Worm (Caenorhabditis elegans) whole organism, L4 larva: ENCODE data around the gene srz-70.

Source experiments
- F37D6.2 ChIP-seq: sonication (generic microtip); optimal IDR thresholded peaks from 2 replicates; lab custom pipeline; 2016; ENCODE audit warnings: mild to moderate bottlenecking, missing genetic modification characterization, missing compliant biosample characterization
- F44E2.7 ChIP-seq: fragments of 200-800 bp; sonication (Bioruptor generic); IDR thresholded peaks from 2 replicates; pipeline ENCODE4 v2.1.2; 2022; ENCODE audit warnings: missing genetic modification characterization, missing compliant biosample characterization
- Y5F2A.4 ChIP-seq: fragments of 200-800 bp; sonication (Bioruptor generic); optimal IDR thresholded peaks from 2 replicates; lab custom pipeline; 2018; ENCODE audit warnings: mild to moderate bottlenecking, missing genetic modification characterization, missing compliant biosample characterization
- Y75B8A.6 ChIP-seq: fragments of 200-800 bp; sonication (Bioruptor generic); IDR thresholded peaks from 2 replicates; pipeline ENCODE4 v1.3.6; 2022; ENCODE audit warnings: missing genetic modification reagents, missing genetic modification characterization, missing compliant biosample characterization
- ZK546.5 ChIP-seq, 2 experiments: sonication (generic microtip); optimal IDR thresholded peaks; 2 replicates each; lab custom pipeline; 2017; ENCODE audit warnings: missing biosample characterization in 2 of 2, missing genetic modification characterization in 2 of 2
- aha-1 ChIP-seq: fragments of 150-350 bp; peaks from one replicate; lab custom pipeline; 2014; ENCODE audit warnings: missing biosample characterization, missing genetic modification characterization
- aly-2 ChIP-seq: sonication (generic microtip); optimal IDR thresholded peaks from 2 replicates; lab custom pipeline; 2018; ENCODE audit warnings: missing biosample characterization, missing genetic modification characterization
- ama-1 ChIP-seq: fragments of 150-350 bp; optimal IDR thresholded peaks from 2 replicates; lab custom pipeline; 2014; ENCODE audit warnings: inconsistent platforms, mixed read lengths
- attf-4 ChIP-seq: sonication (generic microtip); optimal IDR thresholded peaks from 3 replicates; lab custom pipeline; 2017; ENCODE audit warnings: missing biosample characterization, missing genetic modification characterization
- ceh-20 ChIP-seq: fragments of 200-800 bp; sonication (Bioruptor generic); IDR thresholded peaks from 2 replicates; pipeline ENCODE4 v1.3.6; 2022; ENCODE audit warnings: missing genetic modification reagents, missing genetic modification characterization, missing compliant biosample characterization
- ceh-28 ChIP-seq: fragments of 150-350 bp; optimal IDR thresholded peaks from 2 replicates; lab custom pipeline; 2014; ENCODE audit warnings: missing biosample characterization, missing genetic modification reagents, missing genetic modification characterization
- cey-2 ChIP-seq: sonication (generic microtip); optimal IDR thresholded peaks from 3 replicates; lab custom pipeline; 2017; ENCODE audit warnings: missing genetic modification characterization, mild to moderate bottlenecking, missing compliant biosample characterization, antibody characterized with exemption, borderline replicate concordance; ENCODE audit not compliant: insufficient read depth
- daf-16 ChIP-seq, 3 experiments: sonication (generic microtip); optimal IDR thresholded peaks; 2 replicates each; lab custom pipeline; 2016 to 2017; ENCODE audit warnings: missing genetic modification characterization in 3 of 3, missing genetic modification reagents in 3 of 3, mild to moderate bottlenecking in 2 of 3, missing compliant biosample characterization in 2 of 3, missing biosample characterization in 1 of 3, moderate library complexity in 1 of 3
- daf-19 ChIP-seq: fragments of 200-800 bp; sonication (Bioruptor generic); conservative IDR thresholded peaks from 2 replicates; pipeline ENCODE4 v1.3.6; 2022; ENCODE audit warnings: missing genetic modification characterization, missing compliant biosample characterization
- dmd-6 ChIP-seq: fragments of 200-800 bp; sonication (Bioruptor generic); IDR thresholded peaks from 2 replicates; pipeline ENCODE4 v1.3.6; 2022; ENCODE audit warnings: missing genetic modification reagents, missing genetic modification characterization, missing compliant biosample characterization
- dpl-1 ChIP-seq: fragments of 150-350 bp; optimal IDR thresholded peaks from 2 replicates; lab custom pipeline; 2014; ENCODE audit warnings: missing biosample characterization, missing genetic modification reagents, missing genetic modification characterization
- egl-27 ChIP-seq: sonication (generic microtip); optimal IDR thresholded peaks from 3 replicates; lab custom pipeline; 2017; ENCODE audit warnings: missing biosample characterization, missing genetic modification reagents, missing genetic modification characterization
- fos-1 ChIP-seq: fragments of 150-350 bp; optimal IDR thresholded peaks from 2 replicates; lab custom pipeline; 2014; ENCODE audit warnings: missing biosample characterization, missing genetic modification characterization
- hlh-11 ChIP-seq: fragments of 200-800 bp; sonication (Bioruptor generic); optimal IDR thresholded peaks from 2 replicates; lab custom pipeline; 2018; ENCODE audit warnings: mild to moderate bottlenecking, missing genetic modification characterization, missing compliant biosample characterization
- hmg-1.1 ChIP-seq: fragments of 200-800 bp; sonication (Bioruptor generic); IDR thresholded peaks from 2 replicates; pipeline ENCODE4 v1.3.6; 2022; ENCODE audit warnings: missing genetic modification reagents, missing genetic modification characterization, missing compliant biosample characterization
- jun-1 ChIP-seq: fragments of 150-350 bp; optimal IDR thresholded peaks from 2 replicates; lab custom pipeline; 2014; ENCODE audit warnings: missing biosample characterization, missing genetic modification reagents, missing genetic modification characterization
- lin-1 ChIP-seq: fragments of 200-800 bp; sonication (Bioruptor generic); IDR thresholded peaks from 2 replicates; pipeline ENCODE4 v1.3.6; 2022; ENCODE audit warnings: missing genetic modification reagents, missing genetic modification characterization, missing compliant biosample characterization
- lin-13 ChIP-seq: fragments of 150-350 bp; optimal IDR thresholded peaks from 2 replicates; lab custom pipeline; 2014; ENCODE audit warnings: missing biosample characterization, missing genetic modification reagents, missing genetic modification characterization
- lin-29 ChIP-seq: fragments of 200-800 bp; sonication (Bioruptor generic); IDR thresholded peaks from 2 replicates; pipeline ENCODE4 v1.3.6; 2022; ENCODE audit warnings: missing genetic modification reagents, missing genetic modification characterization, missing compliant biosample characterization
- lin-39 ChIP-seq: fragments of 150-350 bp; optimal IDR thresholded peaks from 2 replicates; lab custom pipeline; 2014; ENCODE audit warnings: missing biosample characterization, missing genetic modification reagents, missing genetic modification characterization
- lir-3 ChIP-seq: sonication (generic microtip); optimal IDR thresholded peaks from 2 replicates; lab custom pipeline; 2016; ENCODE audit warnings: mild to moderate bottlenecking, missing genetic modification characterization, missing compliant biosample characterization
- lsy-2 ChIP-seq, 2 experiments: fragments of 150-350 bp in 1 of 2; sonication (generic microtip) in 1 of 2; optimal IDR thresholded peaks; 2 replicates each; lab custom pipeline; 2014 to 2017; ENCODE audit warnings: missing biosample characterization in 2 of 2, missing genetic modification characterization in 2 of 2
- mdt-29 ChIP-seq: fragments of 200-800 bp; sonication (Bioruptor generic); IDR thresholded peaks from 2 replicates; pipeline ENCODE4 v1.3.6; 2022; ENCODE audit warnings: missing genetic modification reagents, missing genetic modification characterization, missing compliant biosample characterization
- mes-2 ChIP-seq: sonication (generic microtip); optimal IDR thresholded peaks from 2 replicates; lab custom pipeline; 2016; ENCODE audit warnings: missing genotype, mild to moderate bottlenecking, missing genetic modification characterization, missing compliant biosample characterization; ENCODE audit not compliant: poor library complexity, severe bottlenecking
- nhr-11 ChIP-seq: fragments of 150-350 bp; optimal IDR thresholded peaks from 2 replicates; lab custom pipeline; 2014; ENCODE audit warnings: missing biosample characterization, missing genetic modification characterization
- nhr-41 ChIP-seq: fragments of 200-800 bp; sonication (Bioruptor generic); IDR thresholded peaks from 2 replicates; pipeline ENCODE4 v1.3.6; 2022; ENCODE audit warnings: missing genetic modification reagents, missing genetic modification characterization, missing compliant biosample characterization
- nhr-6 ChIP-seq: fragments of 150-350 bp; optimal IDR thresholded peaks from 2 replicates; lab custom pipeline; 2014; ENCODE audit warnings: missing biosample characterization, missing genetic modification characterization
- nhr-76 ChIP-seq: fragments of 150-350 bp; optimal IDR thresholded peaks from 2 replicates; lab custom pipeline; 2014; ENCODE audit warnings: missing biosample characterization, missing genetic modification characterization
- nhr-77 ChIP-seq: fragments of 150-350 bp; optimal IDR thresholded peaks from 2 replicates; lab custom pipeline; 2014; ENCODE audit warnings: missing biosample characterization, missing genetic modification characterization
- pha-4 ChIP-seq, 2 experiments: fragments of 150-350 bp in 1 of 2; fragments of 200-800 bp in 1 of 2; sonication (Bioruptor generic) in 1 of 2; IDR thresholded peaks in 1 of 2; optimal IDR thresholded peaks in 1 of 2; 2 replicates each; pipeline versions ENCODE4 v1.3.6 to Lab custom; 2014 to 2022; ENCODE audit warnings: missing genetic modification characterization in 2 of 2, missing genetic modification reagents in 2 of 2, missing biosample characterization in 1 of 2, missing compliant biosample characterization in 1 of 2
- php-3 ChIP-seq: fragments of 200-800 bp; sonication (Bioruptor generic); IDR thresholded peaks from 2 replicates; pipeline ENCODE4 v1.3.6; 2022; ENCODE audit warnings: missing genetic modification reagents, missing genetic modification characterization, missing compliant biosample characterization
- pqm-1 ChIP-seq: sonication (generic microtip); optimal IDR thresholded peaks from 2 replicates; lab custom pipeline; 2017; ENCODE audit warnings: missing biosample characterization, missing genetic modification characterization
- saeg-2 ChIP-seq: fragments of 200-800 bp; sonication (Bioruptor generic); IDR thresholded peaks from 2 replicates; pipeline ENCODE4 v1.3.6; 2022; ENCODE audit warnings: missing genetic modification reagents, missing genetic modification characterization, missing compliant biosample characterization
- set-16 ChIP-seq: fragments of 200-800 bp; sonication (Bioruptor generic); IDR thresholded peaks from 2 replicates; pipeline ENCODE4 v1.3.6; 2022; ENCODE audit warnings: missing genetic modification reagents, missing genetic modification characterization, missing compliant biosample characterization
- skn-1 ChIP-seq: fragments of 150-350 bp; optimal IDR thresholded peaks from 2 replicates; lab custom pipeline; 2014; ENCODE audit warnings: missing biosample characterization, missing genetic modification characterization
- snpc-4 ChIP-seq: fragments of 150-350 bp; optimal IDR thresholded peaks from 2 replicates; lab custom pipeline; 2014; ENCODE audit warnings: missing biosample characterization, missing genetic modification characterization
- spr-3 ChIP-seq: fragments of 200-800 bp; sonication (Bioruptor generic); optimal IDR thresholded peaks from 2 replicates; lab custom pipeline; 2018; ENCODE audit warnings: mild to moderate bottlenecking, missing genetic modification characterization, missing compliant biosample characterization
- tag-97 ChIP-seq: fragments of 200-800 bp; sonication (Bioruptor generic); IDR thresholded peaks from 2 replicates; pipeline ENCODE4 v1.3.6; 2022; ENCODE audit warnings: missing genetic modification characterization, missing compliant biosample characterization
- unc-39 ChIP-seq: sonication (generic microtip); optimal IDR thresholded peaks from 2 replicates; lab custom pipeline; 2017; ENCODE audit warnings: missing biosample characterization, missing genetic modification characterization
- unc-62 ChIP-seq, 3 experiments: fragments of 150-350 bp in 1 of 3; sonication (generic microtip); optimal IDR thresholded peaks in 2 of 3; peaks in 1 of 3; 1 replicate in 1 of 3; 2 replicates in 2 of 3; lab custom pipeline; 2014 to 2017; ENCODE audit warnings: missing biosample characterization in 3 of 3, missing genetic modification characterization in 3 of 3, missing genetic modification reagents in 3 of 3, missing genotype in 1 of 3
- vab-7 ChIP-seq: fragments of 200-800 bp; sonication (Bioruptor generic); IDR thresholded peaks from 2 replicates; pipeline ENCODE4 v1.3.6; 2022; ENCODE audit warnings: missing genetic modification reagents, missing genetic modification characterization, missing compliant biosample characterization
- zag-1 ChIP-seq: fragments of 150-350 bp; optimal IDR thresholded peaks from 2 replicates; lab custom pipeline; 2014; ENCODE audit warnings: missing biosample characterization, missing genetic modification characterization
- zip-2 ChIP-seq: fragments of 150-350 bp; optimal IDR thresholded peaks from 2 replicates; lab custom pipeline; 2014; ENCODE audit warnings: missing biosample characterization, missing genetic modification characterization
- ztf-11 ChIP-seq: fragments of 150-350 bp; optimal IDR thresholded peaks from 2 replicates; lab custom pipeline; 2014; ENCODE audit warnings: missing biosample characterization, missing genetic modification characterization

srz-70 gene

ce11 chrIV:3520374-3520773 lies 41.6 kb upstream of the srz-70 start:
- peak in 1 of 2 experiments; percentile 30 for TF ChIP-seq lsy-2 (tag; optimal IDR thresholded peaks at IDR 0.05; lab: Kevin White, UChicago)
- TF ChIP-seq set-16 (GFP tag; lab: Robert Waterston, UW), result no peak
- TF ChIP-seq vab-7 (GFP tag; lab: Robert Waterston, UW), result no peak
- peak; percentile 44 for TF ChIP-seq nhr-11 (tag; lab: Kevin White, UChicago)
- TF ChIP-seq zag-1, result no peak

DNA sequence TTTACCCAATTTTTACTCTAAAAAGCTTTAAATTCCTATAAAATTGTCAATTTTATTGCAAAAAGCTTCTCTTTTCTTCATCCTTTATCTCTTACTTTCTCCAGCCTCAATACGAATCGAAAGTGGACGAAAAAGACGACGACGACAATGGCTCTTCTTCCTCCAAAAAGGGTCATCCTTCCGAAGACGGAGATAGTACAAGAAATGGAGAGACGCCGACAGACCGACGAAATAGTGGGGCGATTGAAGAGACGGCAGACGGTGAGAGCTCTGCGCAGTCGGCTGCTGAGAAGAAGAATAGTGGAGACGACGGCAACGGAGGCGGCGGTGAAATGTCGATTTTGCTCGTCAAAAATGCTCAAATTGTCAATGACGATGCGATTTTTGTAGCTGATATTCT lies 40.5 kb upstream of the srz-70 start:
- no peak for TF ChIP-seq cey-2 (tag; lab: Kevin White, UChicago)
- TF ChIP-seq zag-1, result no peak
- TF ChIP-seq hlh-11 (tag; lab: Kevin White, UChicago), result peak; percentile 26
- TF ChIP-seq ama-1 (lab: Kevin White, UChicago), result no peak
- no peak for TF ChIP-seq Y75B8A.6 (GFP tag; lab: Robert Waterston, UW)
- TF ChIP-seq vab-7 (GFP tag; lab: Robert Waterston, UW), result no peak
- no peak for TF ChIP-seq tag-97 (GFP tag; lab: Robert Waterston, UW)
- no peak for TF ChIP-seq egl-27 (tag; lab: Kevin White, UChicago)
- TF ChIP-seq daf-19 (GFP tag; lab: Robert Waterston, UW), result no peak
- no peak for TF ChIP-seq dmd-6 (GFP tag; lab: Robert Waterston, UW)
- no peak for TF ChIP-seq F37D6.2 (tag; lab: Kevin White, UChicago)
- no peak for TF ChIP-seq Y5F2A.4 (GFP tag; lab: Kevin White, UChicago)
- no peak for TF ChIP-seq nhr-76 (tag; lab: Kevin White, UChicago)
- 0 out of 2 replicates have a peak, but pooled peaks have one; percentile 40 for TF ChIP-seq set-16 (GFP tag; lab: Robert Waterston, UW)
- no peak for TF ChIP-seq php-3 (GFP tag; lab: Robert Waterston, UW)
- TF ChIP-seq nhr-6 (tag; lab: Kevin White, UChicago), result no peak
- TF ChIP-seq aha-1, result peak; percentile 63
- TF ChIP-seq lir-3 (tag; lab: Kevin White, UChicago), result no peak
- TF ChIP-seq lin-29 (GFP tag; lab: Robert Waterston, UW), result no peak
- no peak for TF ChIP-seq ztf-11 (tag; lab: Kevin White, UChicago)
- TF ChIP-seq lin-39 (tag; lab: Kevin White, UChicago), result no peak
- no peak for TF ChIP-seq daf-16 (GFP tag; optimal IDR thresholded peaks at IDR 0.05; lab: Kevin White, UChicago)
- TF ChIP-seq daf-16 (tag; optimal IDR thresholded peaks at IDR 0.05; lab: Kevin White, UChicago), result no peak
- no peak for TF ChIP-seq saeg-2 (GFP tag; lab: Robert Waterston, UW)
- TF ChIP-seq nhr-41 (GFP tag; lab: Robert Waterston, UW), result no peak
- no peak for TF ChIP-seq ZK546.5 (tag; optimal IDR thresholded peaks at IDR 0.05; lab: Kevin White, UChicago)
- no peak for TF ChIP-seq aly-2 (tag; lab: Kevin White, UChicago)
- TF ChIP-seq pqm-1 (tag; lab: Kevin White, UChicago), result no peak
- TF ChIP-seq zip-2, result no peak
- no peak for TF ChIP-seq fos-1 (tag; lab: Kevin White, UChicago)
- TF ChIP-seq unc-39 (tag; lab: Kevin White, UChicago), result no peak
- no peak for TF ChIP-seq pha-4 (GFP tag; IDR thresholded peaks at IDR 0.05; lab: Robert Waterston, UW)
- no peak for TF ChIP-seq pha-4 (tag; optimal IDR thresholded peaks at IDR 0.05; lab: Kevin White, UChicago)
- peak; percentile 43 for TF ChIP-seq mes-2 (tag; lab: Kevin White, UChicago)
- TF ChIP-seq hmg-1.1 (GFP tag; lab: Robert Waterston, UW), result peak; percentile 72
- no peak for TF ChIP-seq mdt-29 (GFP tag; lab: Robert Waterston, UW)
- no peak for TF ChIP-seq nhr-77
- no peak for TF ChIP-seq lin-13 (GFP tag; lab: Kevin White, UChicago)
- TF ChIP-seq ceh-20, result no peak
- peak; percentile 17 for TF ChIP-seq dpl-1 (GFP tag; lab: Kevin White, UChicago)
- no peak for TF ChIP-seq attf-4 (tag; lab: Kevin White, UChicago)
- TF ChIP-seq lin-1 (GFP tag; lab: Robert Waterston, UW), result 0 out of 2 replicates have a peak, but pooled peaks have one; percentile 12
- no peak for TF ChIP-seq skn-1 (tag; lab: Kevin White, UChicago)
- TF ChIP-seq F44E2.7, result no peak
- TF ChIP-seq ceh-28 (tag; lab: Kevin White, UChicago), result no peak
- TF ChIP-seq jun-1 (tag; lab: Kevin White, UChicago), result no peak
- peak; percentile 47 for TF ChIP-seq snpc-4
- no peak for TF ChIP-seq spr-3
- TF ChIP-seq unc-62 (GFP tag; optimal IDR thresholded peaks at IDR 0.05 in 1 of 2; lab: Kevin White, UChicago), result no peak
- TF ChIP-seq unc-62 (tag; optimal IDR thresholded peaks at IDR 0.05; lab: Kevin White, UChicago), result no peak
